Worm (Caenorhabditis elegans): ENCODE results near the gene spr-3.

DNA sequence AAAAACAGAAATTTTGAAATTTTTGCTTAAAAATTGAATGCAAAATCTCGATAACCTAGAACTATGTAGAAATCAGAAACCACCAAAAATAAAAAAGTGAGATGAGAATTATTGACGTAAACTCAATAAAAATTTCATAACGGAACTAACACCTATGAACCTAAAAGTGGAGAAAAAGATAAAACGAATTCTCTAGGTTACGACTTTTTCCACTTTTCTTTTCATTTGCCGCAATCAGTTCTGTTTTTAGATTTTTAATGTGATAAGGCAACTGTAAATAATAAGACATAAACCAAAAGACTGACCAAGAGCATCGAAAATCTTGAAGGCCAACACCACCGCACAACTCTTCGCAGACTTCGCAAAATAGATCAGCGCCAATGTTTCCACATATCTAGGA is 11.9 kb upstream of the spr-3 start:
- no peak for TF ChIP-seq lsy-2 (tag; optimal IDR thresholded peaks at IDR 0.05)
- no peak for TF ChIP-seq mls-2 (tag; optimal IDR thresholded peaks at IDR 0.05)
- no peak for TF ChIP-seq tbx-8 (GFP tag; optimal IDR thresholded peaks at IDR 0.05)
- no peak for TF ChIP-seq ceh-43 (GFP tag; optimal IDR thresholded peaks at IDR 0.05)
- TF ChIP-seq unc-39 (tag; optimal IDR thresholded peaks at IDR 0.05), result no peak
- no peak for TF ChIP-seq nhr-28 (tag; optimal IDR thresholded peaks at IDR 0.05)
- TF ChIP-seq mab-5 (tag; optimal IDR thresholded peaks at IDR 0.05), result no peak
- no peak for TF ChIP-seq elt-1 (tag; optimal IDR thresholded peaks at IDR 0.05; ENCODE audit: borderline replicate concordance, insufficient read depth)
- TF ChIP-seq ztf-11 (tag; optimal IDR thresholded peaks at IDR 0.05), result no peak
- TF ChIP-seq nhr-76 (tag; optimal IDR thresholded peaks at IDR 0.05), result no peak
- no peak for TF ChIP-seq mep-1 (tag; optimal IDR thresholded peaks at IDR 0.05)
- TF ChIP-seq unc-120 (tag; optimal IDR thresholded peaks at IDR 0.05; ENCODE audit: poor library complexity, severe bottlenecking), result no peak
- no peak for TF ChIP-seq snpc-4 (tag; optimal IDR thresholded peaks at IDR 0.05)
- TF ChIP-seq M03D4.4 (tag; optimal IDR thresholded peaks at IDR 0.05), result no peak

Data from whole organism, mixed stage, embryonic.